Worm (Caenorhabditis elegans) whole organism, L2 larva: ENCODE measurements around the gene eor-1.

ENCODE experiments used
- C34F6.9 ChIP-seq: fragments of 150-350 bp; optimal IDR thresholded peaks from 2 replicates; lab custom pipeline; 2014; ENCODE audit warnings: missing biosample characterization, missing genetic modification characterization
- R02D3.7 ChIP-seq: fragments of 150-350 bp; optimal IDR thresholded peaks from 2 replicates; lab custom pipeline; 2014; ENCODE audit warnings: missing biosample characterization, missing genetic modification characterization
- Y55F3AM.14 ChIP-seq: fragments of 200-800 bp; sonication (Bioruptor generic); optimal IDR thresholded peaks from 2 replicates; lab custom pipeline; 2018; ENCODE audit warnings: mild to moderate bottlenecking, missing genetic modification characterization, missing compliant biosample characterization
- alr-1 ChIP-seq: fragments of 150-350 bp; optimal IDR thresholded peaks from 2 replicates; lab custom pipeline; 2014; ENCODE audit warnings: missing biosample characterization, missing genetic modification characterization
- aly-2 ChIP-seq: fragments of 150-350 bp; optimal IDR thresholded peaks from 2 replicates; lab custom pipeline; 2014; ENCODE audit warnings: missing biosample characterization, missing genetic modification characterization
- ama-1 ChIP-seq: fragments of 150-350 bp; optimal IDR thresholded peaks from 2 replicates; lab custom pipeline; 2018; ENCODE audit warnings: inconsistent platforms
- blmp-1 ChIP-seq: sonication (generic microtip); optimal IDR thresholded peaks from 2 replicates; lab custom pipeline; 2017; ENCODE audit warnings: missing genetic modification characterization, mild to moderate bottlenecking, missing compliant biosample characterization, antibody characterized with exemption, moderate library complexity; ENCODE audit not compliant: insufficient read depth
- ceh-16 ChIP-seq: fragments of 150-350 bp; optimal IDR thresholded peaks from 2 replicates; lab custom pipeline; 2014; ENCODE audit warnings: missing biosample characterization, missing genetic modification characterization
- ceh-82 ChIP-seq: fragments of 150-350 bp; optimal IDR thresholded peaks from 2 replicates; lab custom pipeline; 2014; ENCODE audit warnings: missing biosample characterization, missing genetic modification characterization
- dmd-4 ChIP-seq: sonication (generic microtip); optimal IDR thresholded peaks from 2 replicates; lab custom pipeline; 2017; ENCODE audit warnings: missing biosample characterization, missing genetic modification characterization
- elt-1 ChIP-seq: fragments of 150-350 bp; optimal IDR thresholded peaks from 2 replicates; lab custom pipeline; 2014; ENCODE audit warnings: missing biosample characterization, missing genetic modification characterization
- elt-3 ChIP-seq: sonication (generic microtip); optimal IDR thresholded peaks from 2 replicates; lab custom pipeline; 2017; ENCODE audit warnings: missing biosample characterization, missing genetic modification characterization
- fos-1 ChIP-seq: fragments of 150-350 bp; optimal IDR thresholded peaks from 2 replicates; lab custom pipeline; 2014; ENCODE audit warnings: missing biosample characterization, missing genetic modification characterization
- gmeb-1 ChIP-seq: fragments of 150-350 bp; optimal IDR thresholded peaks from 2 replicates; lab custom pipeline; 2014; ENCODE audit warnings: missing biosample characterization, missing genetic modification characterization
- lin-11 ChIP-seq: fragments of 150-350 bp; sonication (generic microtip); optimal IDR thresholded peaks from 2 replicates; lab custom pipeline; 2014; ENCODE audit warnings: missing biosample characterization, missing genetic modification characterization, inconsistent platforms, mixed read lengths
- lin-13 ChIP-seq: fragments of 150-350 bp; optimal IDR thresholded peaks from 2 replicates; lab custom pipeline; 2014; ENCODE audit warnings: missing biosample characterization, missing genetic modification reagents, missing genetic modification characterization
- lsy-2 ChIP-seq, 2 experiments: fragments of 150-350 bp in 1 of 2; sonication (generic microtip) in 1 of 2; optimal IDR thresholded peaks; 2 replicates each; lab custom pipeline; 2014 to 2017; ENCODE audit warnings: missing biosample characterization in 2 of 2, missing genetic modification characterization in 2 of 2
- mab-5 ChIP-seq: fragments of 150-350 bp; optimal IDR thresholded peaks from 2 replicates; lab custom pipeline; 2014; ENCODE audit warnings: missing biosample characterization, missing genetic modification characterization
- mbf-1 ChIP-seq: sonication (generic microtip); optimal IDR thresholded peaks from 2 replicates; lab custom pipeline; 2017; ENCODE audit warnings: missing biosample characterization, missing genetic modification characterization
- mdl-1 ChIP-seq, 2 experiments: fragments of 150-350 bp in 1 of 2; sonication (generic microtip) in 1 of 2; optimal IDR thresholded peaks; 2 replicates each; lab custom pipeline; 2017; ENCODE audit warnings: missing biosample characterization in 2 of 2, missing genetic modification characterization in 2 of 2
- nhr-10 ChIP-seq: sonication (generic microtip); optimal IDR thresholded peaks from 2 replicates; lab custom pipeline; 2017; ENCODE audit warnings: missing biosample characterization, missing genetic modification characterization
- nhr-11 ChIP-seq: fragments of 150-350 bp; optimal IDR thresholded peaks from 2 replicates; lab custom pipeline; 2014; ENCODE audit warnings: missing biosample characterization, missing genetic modification characterization
- nhr-12 ChIP-seq: fragments of 150-350 bp; optimal IDR thresholded peaks from 2 replicates; lab custom pipeline; 2014; ENCODE audit warnings: missing biosample characterization, missing genetic modification characterization
- nhr-23 ChIP-seq: fragments of 150-350 bp; optimal IDR thresholded peaks from 2 replicates; lab custom pipeline; 2014; ENCODE audit warnings: missing biosample characterization, missing genetic modification reagents, missing genetic modification characterization
- nhr-237 ChIP-seq: fragments of 150-350 bp; optimal IDR thresholded peaks from 2 replicates; lab custom pipeline; 2014; ENCODE audit warnings: missing biosample characterization, missing genetic modification characterization
- nhr-25 ChIP-seq: fragments of 150-350 bp; sonication (generic microtip); optimal IDR thresholded peaks from 3 replicates; lab custom pipeline; 2014; ENCODE audit warnings: missing biosample characterization, missing genetic modification characterization
- nhr-77 ChIP-seq: fragments of 150-350 bp; optimal IDR thresholded peaks from 2 replicates; lab custom pipeline; 2014; ENCODE audit warnings: missing biosample characterization, missing genetic modification characterization
- sem-4 ChIP-seq: fragments of 150-350 bp; optimal IDR thresholded peaks from 2 replicates; lab custom pipeline; 2014; ENCODE audit warnings: missing biosample characterization, missing genetic modification reagents, missing genetic modification characterization
- skn-1 ChIP-seq: sonication (generic microtip); optimal IDR thresholded peaks from 2 replicates; lab custom pipeline; 2017; ENCODE audit warnings: missing biosample characterization, missing genetic modification characterization
- sma-3 ChIP-seq: sonication (generic microtip); optimal IDR thresholded peaks from 2 replicates; lab custom pipeline; 2016; ENCODE audit warnings: missing genetic modification reagents, missing genetic modification characterization, missing compliant biosample characterization
- sma-9 ChIP-seq, 2 experiments: fragments of 150-350 bp in 1 of 2; sonication (generic microtip) in 1 of 2; optimal IDR thresholded peaks; 2 replicates each; lab custom pipeline; 2014 to 2016; ENCODE audit warnings: missing genetic modification characterization in 2 of 2, mild to moderate bottlenecking in 1 of 2, missing biosample characterization in 1 of 2, missing compliant biosample characterization in 1 of 2, missing genetic modification reagents in 1 of 2, moderate library complexity in 1 of 2
- snpc-4 ChIP-seq: fragments of 150-350 bp; optimal IDR thresholded peaks from 2 replicates; lab custom pipeline; 2014; ENCODE audit warnings: missing biosample characterization, missing genetic modification characterization
- unc-39 ChIP-seq: fragments of 150-350 bp; optimal IDR thresholded peaks from 2 replicates; lab custom pipeline; 2014; ENCODE audit warnings: missing biosample characterization, missing genetic modification characterization
- unc-62 ChIP-seq: fragments of 150-350 bp; optimal IDR thresholded peaks from 2 replicates; lab custom pipeline; 2014; ENCODE audit warnings: missing biosample characterization, missing genetic modification reagents, missing genetic modification characterization
- zag-1 ChIP-seq: fragments of 150-350 bp; optimal IDR thresholded peaks from 2 replicates; lab custom pipeline; 2014; ENCODE audit warnings: missing biosample characterization, missing genetic modification characterization
- ztf-1 ChIP-seq: fragments of 200-800 bp; sonication (Bioruptor generic); conservative IDR thresholded peaks from 2 replicates; pipeline ENCODE4 v1.3.6; 2022; ENCODE audit warnings: missing genetic modification characterization, missing compliant biosample characterization
- ztf-4 ChIP-seq: fragments of 150-350 bp; optimal IDR thresholded peaks from 2 replicates; lab custom pipeline; 2014; ENCODE audit warnings: missing biosample characterization, missing genetic modification characterization

The eor-1 gene

DNA sequence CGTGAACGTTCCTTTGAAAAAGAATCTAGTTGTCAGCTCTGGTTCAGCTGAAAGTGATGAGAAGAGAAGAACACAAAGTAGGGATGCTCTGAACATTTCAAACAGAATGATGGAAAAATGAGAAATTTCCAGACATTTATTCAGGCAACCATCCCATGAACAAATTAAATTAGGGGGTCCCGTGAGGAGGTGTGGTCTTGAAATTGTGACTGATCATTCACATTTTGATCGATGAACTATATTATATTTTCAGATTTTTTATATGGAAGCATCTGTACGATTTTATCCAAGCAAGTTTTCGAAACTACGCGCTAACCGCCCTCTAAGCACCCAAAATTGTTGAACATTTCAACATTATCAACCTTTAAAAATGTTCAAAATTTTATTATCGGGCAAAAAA, 23.0 kb downstream of the eor-1 start, which contains the start of gene R11E3.19:
Gene R11E3.19 (minus strand): TSS at position 101 of the 400 bp plus-strand sequence.
- TF ChIP-seq ceh-16 (tag; lab: Kevin White, UChicago) (no peak), ztf-4 (no peak), fos-1 (no peak), mbf-1 (tag; lab: Kevin White, UChicago) (no peak), ama-1 (lab: Kevin White, UChicago) (no peak), snpc-4 (no peak), C34F6.9 (tag; lab: Kevin White, UChicago) (no peak), nhr-11 (tag; lab: Kevin White, UChicago) (no peak), zag-1 (tag; lab: Kevin White, UChicago) (no peak), elt-1 (tag; lab: Kevin White, UChicago) (no peak), lin-13 (no peak), mab-5 (tag; lab: Kevin White, UChicago) (no peak), R02D3.7 (tag; lab: Kevin White, UChicago) (no peak), unc-39 (tag; lab: Kevin White, UChicago) (no peak), sem-4 (no peak), skn-1 (tag; lab: Kevin White, UChicago) (no peak), nhr-12 (no peak), ceh-82 (tag; lab: Kevin White, UChicago) (no peak), nhr-10 (tag; lab: Kevin White, UChicago) (no peak), Y55F3AM.14 (no peak)

DNA sequence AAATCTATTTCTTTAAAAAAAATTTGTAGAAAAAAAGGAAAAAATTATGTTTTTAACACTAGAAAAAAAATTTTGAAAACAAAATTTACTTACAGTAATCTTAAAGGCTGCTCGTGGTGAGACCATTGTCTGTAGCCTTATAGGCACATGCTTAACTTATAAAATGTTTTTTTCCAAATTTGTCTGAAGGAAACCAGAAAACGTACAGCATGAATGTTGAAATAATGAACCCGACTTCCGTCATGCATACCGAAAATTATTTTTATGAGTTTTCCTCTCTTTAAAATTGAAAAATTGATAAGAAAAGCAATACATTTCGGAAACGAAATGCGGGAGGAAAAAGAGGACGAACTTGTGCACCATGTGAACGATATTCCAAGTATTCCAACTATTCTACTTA, 27.2 kb downstream of the eor-1 start, which contains the start of gene R11E3.2:
Gene R11E3.2 (plus strand): TSS at position 301 of the 400 bp plus-strand sequence.
- TF ChIP-seq fos-1 (peak; percentile 29), elt-1 (tag; lab: Kevin White, UChicago) (no peak), elt-3 (no peak), nhr-25 (tag; lab: Kevin White, UChicago) (no peak), mbf-1 (tag; lab: Kevin White, UChicago) (no peak), sma-3 (no peak), sem-4 (no peak)

DNA sequence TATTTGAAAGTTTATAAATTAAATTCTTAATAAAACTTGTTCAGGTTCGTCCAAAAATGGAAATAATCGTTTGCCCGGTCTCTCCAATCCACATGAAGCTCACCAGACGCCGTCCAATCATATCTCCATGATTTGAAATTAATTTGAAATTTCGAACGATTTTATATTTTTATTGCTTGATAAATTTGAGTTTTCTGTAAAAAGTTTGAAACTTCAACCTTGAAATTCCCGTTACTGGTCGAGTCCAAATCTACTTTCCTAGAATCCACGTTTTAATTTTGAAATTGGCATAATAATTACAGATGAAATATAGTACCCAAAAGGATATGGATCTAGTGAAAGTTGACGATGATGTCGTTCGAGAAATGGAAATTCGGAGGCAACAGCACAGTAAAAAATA, 34.6 kb downstream of the eor-1 start, which contains the start of gene npp-26:
Gene npp-26 (plus strand): TSS at position 301 of the 400 bp plus-strand sequence.
- TF ChIP-seq aly-2 (tag; lab: Kevin White, UChicago) (no peak), ztf-4 (no peak), ztf-1 (GFP tag; lab: Robert Waterston, UW) (no peak), nhr-23 (no peak), nhr-77 (tag; lab: Kevin White, UChicago) (no peak), mdl-1 (tag; optimal IDR thresholded peaks at IDR 0.05; lab: Kevin White, UChicago) (no peak)

DNA sequence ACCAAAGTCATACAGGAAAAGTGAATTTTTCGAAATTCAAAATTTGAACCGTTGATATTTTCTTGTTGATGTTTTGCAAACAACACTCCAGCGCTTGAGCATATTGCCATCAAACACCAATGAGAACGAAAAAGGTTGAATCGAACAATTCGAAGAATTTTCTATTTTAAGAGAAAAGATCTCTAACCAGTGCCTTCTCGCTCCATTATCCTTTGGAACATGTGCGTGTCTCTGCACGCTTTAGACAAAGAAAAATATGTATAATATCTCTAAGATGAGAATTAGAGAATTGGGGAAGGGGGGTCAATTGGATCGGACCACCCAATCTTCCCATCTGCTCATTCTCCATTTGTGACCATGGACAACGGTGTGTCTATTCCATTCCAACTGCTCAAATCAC, 35.1 kb downstream of the eor-1 start, which contains the start of gene Y17G9B.2:
Gene Y17G9B.2 (plus strand): TSS at position 301 of the 400 bp plus-strand sequence.
- TF ChIP-seq sma-9 (GFP tag; optimal IDR thresholded peaks at IDR 0.05; lab: Kevin White, UChicago) = no peak
- TF ChIP-seq sma-9 (tag; optimal IDR thresholded peaks at IDR 0.05; lab: Kevin White, UChicago) = no peak

DNA sequence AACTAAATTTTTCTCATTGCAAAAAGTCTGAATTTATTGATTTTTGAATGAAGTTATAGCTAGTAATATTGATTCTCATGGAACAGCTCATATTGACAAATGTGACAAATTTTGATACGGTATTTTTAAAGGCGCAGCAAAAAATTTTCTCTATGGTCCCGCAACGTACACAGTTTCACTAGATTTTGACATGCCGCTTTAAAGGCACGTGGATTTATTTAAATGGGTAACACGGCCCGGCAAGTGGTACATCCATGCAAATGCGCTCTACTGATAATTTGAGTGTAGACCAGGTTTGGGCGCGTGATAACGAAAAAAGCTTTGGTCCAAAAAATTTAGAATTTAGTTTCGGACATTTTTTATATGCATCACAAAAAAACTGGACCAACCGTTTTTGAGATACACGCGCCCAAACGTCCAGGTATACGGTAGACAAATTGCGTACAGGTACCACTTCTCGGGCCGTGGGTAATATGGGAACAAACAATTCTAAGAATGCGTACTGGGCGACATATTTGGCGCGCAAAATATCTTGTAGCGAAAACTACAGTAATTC, 35.9 kb downstream of the eor-1 start:
- TF ChIP-seq lsy-2 (tag; optimal IDR thresholded peaks at IDR 0.05; lab: Kevin White, UChicago) = peak in 1 of 2 experiments; percentile 52

DNA sequence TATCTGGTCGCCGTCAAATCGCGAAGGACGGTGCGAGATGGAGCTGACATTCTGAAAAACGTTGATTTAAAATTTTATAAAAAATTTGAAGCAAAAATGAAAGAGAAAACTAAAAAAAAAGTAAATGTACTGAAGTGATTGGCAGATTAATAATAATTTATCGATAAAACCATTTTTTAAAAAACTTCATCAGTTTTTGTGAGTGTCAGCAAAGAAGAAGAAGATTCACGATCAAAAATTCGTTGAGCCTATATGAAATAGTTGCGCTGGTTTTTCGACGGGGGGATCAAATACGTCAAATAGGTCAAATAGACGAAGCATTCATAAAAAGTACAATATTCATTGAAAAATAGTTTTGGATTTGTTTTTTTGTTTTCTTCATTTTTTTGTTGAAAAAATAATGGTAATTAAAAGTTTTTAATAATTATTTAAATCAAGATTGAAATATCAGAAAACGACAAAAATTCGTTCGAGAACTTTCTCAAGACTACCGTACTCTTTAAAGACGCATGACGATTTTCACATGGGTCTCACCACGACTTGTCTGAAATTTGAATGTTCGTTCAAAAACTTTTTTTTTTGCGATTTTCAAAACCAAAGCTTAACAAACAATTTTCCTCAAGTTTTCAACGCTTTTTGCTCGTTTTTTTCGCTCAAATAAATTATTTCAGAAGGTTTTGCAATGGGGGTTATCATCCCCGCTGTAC, 38.4 kb downstream of the eor-1 start, which contains the start of the genes memi-1 and cyp-31A3:
Gene memi-1 (minus strand): TSS at position 51 of the 707 bp plus-strand sequence.
Gene cyp-31A3 (plus strand): TSS at position 672 of the 707 bp plus-strand sequence.
- no peak for TF ChIP-seq alr-1
- no peak for TF ChIP-seq nhr-237 (tag; lab: Kevin White, UChicago)
- TF ChIP-seq aly-2 (tag; lab: Kevin White, UChicago) = no peak
- no peak for TF ChIP-seq skn-1 (tag; lab: Kevin White, UChicago)
- no peak for TF ChIP-seq lin-13
- no peak for TF ChIP-seq gmeb-1
- no peak for TF ChIP-seq ceh-82 (tag; lab: Kevin White, UChicago)
- no peak for TF ChIP-seq nhr-10 (tag; lab: Kevin White, UChicago)
- TF ChIP-seq ztf-1 (GFP tag; lab: Robert Waterston, UW) = no peak
- no peak for TF ChIP-seq blmp-1 (tag; lab: Kevin White, UChicago)
- no peak for TF ChIP-seq dmd-4
- TF ChIP-seq lin-11 (tag; lab: Kevin White, UChicago) = no peak
- TF ChIP-seq unc-62 = no peak
- no peak for TF ChIP-seq ztf-4
